Worm (Caenorhabditis elegans): ENCODE measurements around the gene atic-1.

Gene atic-1

DNA sequence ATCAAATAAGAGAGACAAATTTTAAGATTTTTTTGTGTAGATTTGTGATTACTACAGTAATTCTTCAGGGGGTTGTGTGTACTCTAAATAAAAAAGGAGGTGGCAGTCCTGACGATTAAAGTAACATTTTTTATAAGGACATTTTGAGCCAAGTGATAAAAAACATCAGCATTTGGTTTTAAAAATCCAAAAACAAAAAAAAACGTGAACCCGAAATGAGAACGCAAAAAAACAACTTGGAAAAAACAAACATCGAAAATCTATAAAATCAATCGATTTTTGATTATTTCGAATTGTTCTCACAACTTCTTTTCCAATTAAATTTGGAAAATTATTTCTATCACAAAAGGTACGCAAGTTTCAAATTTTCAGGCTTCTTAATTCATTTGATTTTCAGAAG is 11.4 kb upstream of the atic-1 start, which contains the start of gene T06C10.3:
Gene T06C10.3 (plus strand): TSS at position 301 of the 400 bp plus-strand sequence.
- no peak for TF ChIP-seq hmg-4 (GFP tag; optimal IDR thresholded peaks at IDR 0.05)
- TF ChIP-seq ceh-13 (GFP tag; optimal IDR thresholded peaks at IDR 0.05), result no peak
- no peak for TF ChIP-seq hnd-1 (tag; optimal IDR thresholded peaks at IDR 0.05)
- TF ChIP-seq scrt-1 (GFP tag; IDR thresholded peaks at IDR 0.05), result no peak
- TF ChIP-seq F13C5.2 (tag; optimal IDR thresholded peaks at IDR 0.05), result no peak
- no peak for TF ChIP-seq ama-1 (optimal IDR thresholded peaks at IDR 0.05)
- no peak for TF ChIP-seq hmbx-1 (tag; optimal IDR thresholded peaks at IDR 0.05)
- no peak for TF ChIP-seq flt-1 (GFP tag; IDR thresholded peaks at IDR 0.05)
- no peak for TF ChIP-seq tra-4 (tag; optimal IDR thresholded peaks at IDR 0.05)
- TF ChIP-seq tbx-37 (GFP tag; conservative IDR thresholded peaks at IDR 0.05), result no peak
- TF ChIP-seq pes-1 (GFP tag; IDR thresholded peaks at IDR 0.05), result no peak
- TF ChIP-seq aly-1 (tag; optimal IDR thresholded peaks at IDR 0.05), result no peak
- no peak for TF ChIP-seq sea-1 (GFP tag; conservative IDR thresholded peaks at IDR 0.05)
- TF ChIP-seq B0310.2 (tag; optimal IDR thresholded peaks at IDR 0.05), result no peak
- no peak for TF ChIP-seq ets-7 (tag; optimal IDR thresholded peaks at IDR 0.05)
- no peak for TF ChIP-seq tbx-11 (GFP tag; IDR thresholded peaks at IDR 0.05)

DNA sequence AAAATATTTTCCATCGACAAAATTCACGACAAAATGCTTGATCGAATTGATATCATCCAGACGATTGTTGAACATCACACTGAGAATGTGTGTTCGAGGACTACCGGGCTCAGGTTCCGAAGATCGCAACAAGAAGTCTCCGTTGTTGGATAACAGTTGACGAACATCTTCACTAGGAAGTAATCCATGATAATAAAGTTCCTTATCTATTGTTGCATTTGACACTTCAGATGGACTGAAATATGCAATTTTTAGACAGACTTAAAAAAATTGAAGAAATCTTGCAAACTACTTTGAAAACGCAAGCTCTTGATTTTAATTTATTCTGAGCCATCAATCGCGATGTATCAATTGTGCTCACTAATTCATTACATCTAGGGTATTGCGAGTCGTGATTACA is 4.6 kb upstream of the atic-1 start:
- TF ChIP-seq ets-7 (tag; optimal IDR thresholded peaks at IDR 0.05) (no peak), sea-1 (GFP tag; conservative IDR thresholded peaks at IDR 0.05) (no peak), ceh-36 (tag; optimal IDR thresholded peaks at IDR 0.05) (no peak), ama-1 (optimal IDR thresholded peaks at IDR 0.05) (no peak), aly-1 (tag; optimal IDR thresholded peaks at IDR 0.05) (no peak), hnd-1 (tag; optimal IDR thresholded peaks at IDR 0.05) (no peak), tbx-11 (GFP tag; IDR thresholded peaks at IDR 0.05) (no peak), hmbx-1 (tag; optimal IDR thresholded peaks at IDR 0.05) (no peak), F13C5.2 (tag; optimal IDR thresholded peaks at IDR 0.05) (no peak), hmg-4 (GFP tag; optimal IDR thresholded peaks at IDR 0.05) (no peak)

DNA sequence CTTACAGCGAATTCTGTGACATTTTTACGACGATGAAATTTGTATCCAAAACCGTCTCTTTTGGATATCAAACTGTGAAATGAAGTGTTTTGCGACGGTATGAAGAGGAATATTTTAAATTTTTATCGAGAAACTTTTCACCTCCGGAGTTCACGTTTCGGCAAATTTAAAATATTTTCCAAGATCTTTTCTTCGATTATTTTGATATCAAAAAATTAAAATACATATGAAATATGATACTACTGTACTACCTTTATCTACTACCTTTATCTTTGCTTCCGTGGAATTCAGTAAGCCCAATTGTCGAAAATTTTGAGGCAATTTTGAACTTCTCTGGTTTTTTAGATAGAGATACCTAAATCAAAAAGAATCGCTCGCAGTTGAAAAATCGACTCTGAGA is 4.0 kb upstream of the atic-1 start, which contains the start of gene kin-26:
Gene kin-26 (minus strand): TSS at position 101 of the 400 bp plus-strand sequence.
- TF ChIP-seq scrt-1 (GFP tag; IDR thresholded peaks at IDR 0.05) (no peak), B0310.2 (tag; optimal IDR thresholded peaks at IDR 0.05) (no peak), ceh-13 (GFP tag; optimal IDR thresholded peaks at IDR 0.05) (no peak), hmbx-1 (tag; optimal IDR thresholded peaks at IDR 0.05) (no peak), hnd-1 (tag; optimal IDR thresholded peaks at IDR 0.05) (no peak), ets-7 (tag; optimal IDR thresholded peaks at IDR 0.05) (no peak), aly-1 (tag; optimal IDR thresholded peaks at IDR 0.05) (no peak), tra-4 (tag; optimal IDR thresholded peaks at IDR 0.05) (no peak), F13C5.2 (tag; optimal IDR thresholded peaks at IDR 0.05) (no peak), flt-1 (GFP tag; IDR thresholded peaks at IDR 0.05) (no peak), tbx-37 (GFP tag; conservative IDR thresholded peaks at IDR 0.05) (no peak), pes-1 (GFP tag; IDR thresholded peaks at IDR 0.05) (no peak), tbx-11 (GFP tag; IDR thresholded peaks at IDR 0.05) (no peak)

DNA sequence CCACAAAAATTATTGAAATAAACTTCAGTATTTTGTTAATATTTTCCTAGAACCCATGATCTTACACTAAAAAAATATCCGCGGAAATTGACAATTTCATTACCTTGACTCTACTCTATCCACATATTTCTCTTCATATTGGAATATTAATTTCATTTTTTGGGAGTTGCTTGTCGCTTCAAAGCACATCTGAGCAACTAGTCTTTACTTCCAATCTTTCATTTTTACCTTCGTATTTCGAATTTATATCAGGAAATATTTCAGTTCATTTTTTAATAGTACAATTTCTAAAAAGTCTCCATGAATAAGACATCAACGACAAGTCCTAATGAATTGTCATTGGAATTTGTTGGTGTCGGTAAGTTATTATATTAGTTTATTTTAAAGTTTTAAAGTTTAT is 2.8 kb upstream of the atic-1 start, which contains the start of gene srt-73:
Gene srt-73 (plus strand): TSS at position 301 of the 400 bp plus-strand sequence.
- TF ChIP-seq aly-1 (tag; optimal IDR thresholded peaks at IDR 0.05), result no peak
- TF ChIP-seq ets-7 (tag; optimal IDR thresholded peaks at IDR 0.05), result no peak
- TF ChIP-seq tbx-37 (GFP tag; conservative IDR thresholded peaks at IDR 0.05), result no peak
- TF ChIP-seq tra-4 (tag; optimal IDR thresholded peaks at IDR 0.05), result no peak
- no peak for TF ChIP-seq ama-1 (optimal IDR thresholded peaks at IDR 0.05)
- no peak for TF ChIP-seq ceh-36 (tag; optimal IDR thresholded peaks at IDR 0.05)
- no peak for TF ChIP-seq sea-1 (GFP tag; conservative IDR thresholded peaks at IDR 0.05)
- TF ChIP-seq hnd-1 (tag; optimal IDR thresholded peaks at IDR 0.05), result no peak

DNA sequence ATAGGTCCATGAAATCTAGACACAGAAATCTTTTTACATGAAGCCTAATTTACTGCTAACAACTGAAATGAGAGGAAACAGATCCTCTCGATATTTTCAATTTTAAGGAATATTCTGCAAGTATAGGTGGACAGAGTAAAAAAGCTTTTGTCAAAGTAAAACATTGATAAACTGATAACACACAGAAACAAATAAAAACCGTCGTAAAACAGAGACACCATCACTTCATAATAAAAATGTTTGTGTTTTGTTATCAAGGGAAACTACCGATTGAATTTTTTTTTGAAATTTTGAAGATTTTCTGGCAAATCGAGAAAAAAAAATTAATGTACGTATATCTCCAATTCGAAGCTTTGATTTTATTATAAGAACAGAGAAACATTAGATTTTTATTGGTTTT is 660 bp upstream of the atic-1 start:
- TF ChIP-seq B0310.2 (tag; optimal IDR thresholded peaks at IDR 0.05) (no peak), hmbx-1 (tag; optimal IDR thresholded peaks at IDR 0.05) (no peak), ets-7 (tag; optimal IDR thresholded peaks at IDR 0.05) (no peak), ama-1 (optimal IDR thresholded peaks at IDR 0.05) (no peak), tbx-11 (GFP tag; IDR thresholded peaks at IDR 0.05) (no peak), flt-1 (GFP tag; IDR thresholded peaks at IDR 0.05) (no peak), tra-4 (tag; optimal IDR thresholded peaks at IDR 0.05) (no peak), scrt-1 (GFP tag; IDR thresholded peaks at IDR 0.05) (no peak), hmg-4 (GFP tag; optimal IDR thresholded peaks at IDR 0.05) (no peak), aly-1 (tag; optimal IDR thresholded peaks at IDR 0.05) (no peak), hnd-1 (tag; optimal IDR thresholded peaks at IDR 0.05) (no peak)

DNA sequence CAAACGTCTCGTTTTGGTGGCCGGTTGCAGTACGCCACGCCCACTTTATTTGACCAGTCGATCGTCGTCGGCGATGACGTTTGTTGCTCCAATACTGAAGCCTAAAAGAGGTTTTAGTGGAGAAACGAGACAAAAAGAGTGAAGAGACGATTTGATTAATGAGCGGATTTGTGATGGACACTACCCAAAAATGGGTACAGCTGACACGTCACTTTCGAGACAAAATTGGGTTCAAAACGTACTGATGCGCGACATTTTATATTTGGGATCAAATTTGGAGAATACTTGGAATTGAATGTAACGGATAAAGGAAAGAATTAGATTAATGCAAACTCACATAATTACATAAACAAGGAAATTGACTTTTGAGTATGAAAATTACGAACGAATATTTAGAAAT is 15.6 kb downstream of the atic-1 start, which contains the start of gene ilys-4:
Gene ilys-4 (minus strand): TSS at position 101 of the 400 bp plus-strand sequence.
- TF ChIP-seq hmg-4 (GFP tag; optimal IDR thresholded peaks at IDR 0.05), result no peak
- no peak for TF ChIP-seq scrt-1 (GFP tag; IDR thresholded peaks at IDR 0.05)
- no peak for TF ChIP-seq ets-7 (tag; optimal IDR thresholded peaks at IDR 0.05)
- TF ChIP-seq sea-1 (GFP tag; conservative IDR thresholded peaks at IDR 0.05), result no peak
- TF ChIP-seq ceh-13 (GFP tag; optimal IDR thresholded peaks at IDR 0.05), result no peak
- TF ChIP-seq flt-1 (GFP tag; IDR thresholded peaks at IDR 0.05), result no peak
- no peak for TF ChIP-seq hmbx-1 (tag; optimal IDR thresholded peaks at IDR 0.05)
- no peak for TF ChIP-seq tbx-11 (GFP tag; IDR thresholded peaks at IDR 0.05)

DNA sequence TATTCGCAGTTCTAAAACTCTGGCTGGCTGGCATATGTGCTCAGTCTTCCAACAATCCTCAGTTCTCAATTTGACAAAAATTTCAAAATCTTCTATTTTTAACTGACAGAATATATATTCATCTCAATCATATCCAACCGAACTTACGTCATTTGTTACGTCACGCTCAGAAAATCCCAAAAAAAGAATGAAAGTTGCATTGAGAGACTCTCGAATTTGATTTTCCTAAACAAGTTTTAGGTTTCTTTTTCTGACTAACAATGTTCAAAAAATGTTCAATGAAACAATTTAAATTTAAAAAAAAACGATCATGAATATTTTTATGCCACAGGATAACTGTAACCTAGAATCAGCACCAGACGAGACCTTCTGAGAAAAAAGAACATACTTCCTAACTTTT is 16.1 kb downstream of the atic-1 start:
- TF ChIP-seq tbx-37 (GFP tag; conservative IDR thresholded peaks at IDR 0.05) (no peak), pes-1 (GFP tag; IDR thresholded peaks at IDR 0.05) (no peak), scrt-1 (GFP tag; IDR thresholded peaks at IDR 0.05) (no peak), sea-1 (GFP tag; conservative IDR thresholded peaks at IDR 0.05) (no peak)

DNA sequence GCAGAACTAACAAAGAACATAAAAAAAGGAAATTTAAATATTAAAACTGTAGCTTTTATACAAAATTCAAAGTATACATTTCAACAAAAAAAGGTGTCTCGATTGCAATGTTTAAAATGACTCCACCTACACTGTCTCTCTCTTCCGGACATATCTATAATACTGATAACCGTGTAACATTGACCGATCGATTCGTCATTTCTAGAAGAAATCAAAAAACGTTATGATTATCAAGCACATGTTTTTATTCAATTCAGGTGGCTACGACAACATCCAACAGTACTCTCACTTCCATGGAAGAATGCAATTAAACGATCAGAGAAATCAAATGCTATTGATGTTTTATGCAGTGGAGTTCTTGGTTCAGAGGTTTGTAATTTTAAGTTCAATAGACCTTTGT is 16.7 kb downstream of the atic-1 start:
- no peak for TF ChIP-seq aly-1 (tag; optimal IDR thresholded peaks at IDR 0.05)
- TF ChIP-seq ceh-36 (tag; optimal IDR thresholded peaks at IDR 0.05), result no peak
- no peak for TF ChIP-seq hnd-1 (tag; optimal IDR thresholded peaks at IDR 0.05)
- no peak for TF ChIP-seq scrt-1 (GFP tag; IDR thresholded peaks at IDR 0.05)
